Fruit fly (Drosophila melanogaster) whole organism, prepupa: ENCODE results near the gene CG6126.
A peak's percentile ranks its signal among the peaks of the same experiment; 100 is the strongest.

Source experiments
- Blimp-1 ChIP-seq: fragments of 200-800 bp; sonication (Bioruptor generic); optimal IDR thresholded peaks from 3 replicates; lab custom pipeline; 2017; ENCODE audit warnings: missing biosample characterization, missing genetic modification characterization, mild to moderate bottlenecking, moderate library complexity, missing genetic modification reagents
- CG10631 ChIP-seq: fragments of 200-800 bp; sonication (Bioruptor generic); optimal IDR thresholded peaks from 2 replicates; lab custom pipeline; 2016; ENCODE audit warnings: missing biosample characterization, missing genetic modification characterization
- CG11294 ChIP-seq: fragments of 200-800 bp; sonication (Bioruptor generic); IDR thresholded peaks from 2 replicates; pipeline ENCODE4 v1.3.6; 2022; ENCODE audit warnings: missing biosample characterization, missing genetic modification characterization
- CG11902 ChIP-seq: fragments of 200-800 bp; sonication (Bioruptor generic); optimal IDR thresholded peaks from 3 replicates; lab custom pipeline; 2016; ENCODE audit warnings: missing biosample characterization, missing genetic modification characterization
- CG15336 ChIP-seq: fragments of 200-800 bp; sonication (Bioruptor generic); IDR thresholded peaks from 2 replicates; pipeline ENCODE4 v1.3.6; 2022; ENCODE audit warnings: missing biosample characterization, missing genetic modification characterization
- CG1621 ChIP-seq: fragments of 200-800 bp; sonication (Bioruptor generic); optimal IDR thresholded peaks from 3 replicates; lab custom pipeline; 2018; ENCODE audit warnings: missing biosample characterization, mild to moderate bottlenecking, missing genetic modification characterization
- CG16779 ChIP-seq: fragments of 200-800 bp; sonication (Bioruptor generic); optimal IDR thresholded peaks from 3 replicates; lab custom pipeline; 2017; ENCODE audit warnings: missing biosample characterization, mild to moderate bottlenecking, missing genetic modification characterization
- CG3032 ChIP-seq: fragments of 200-800 bp; optimal IDR thresholded peaks from 2 replicates; lab custom pipeline; 2019; ENCODE audit warnings: missing biosample characterization, mild to moderate bottlenecking, missing genetic modification characterization, moderate library complexity
- CG31627 ChIP-seq: fragments of 200-800 bp; sonication (Bioruptor generic); optimal IDR thresholded peaks from 3 replicates; lab custom pipeline; 2016; ENCODE audit warnings: missing biosample characterization, missing genetic modification characterization
- CG32006 ChIP-seq: fragments of 200-800 bp; sonication (Bioruptor generic); optimal IDR thresholded peaks from 3 replicates; lab custom pipeline; 2017; ENCODE audit warnings: missing biosample characterization, mild to moderate bottlenecking, missing genetic modification characterization
- CG34406 ChIP-seq: fragments of 200-800 bp; sonication (Bioruptor generic); optimal IDR thresholded peaks from 3 replicates; lab custom pipeline; 2016; ENCODE audit warnings: missing biosample characterization, missing genetic modification characterization
- CG3919 ChIP-seq: fragments of 200-800 bp; sonication (Bioruptor generic); optimal IDR thresholded peaks from 3 replicates; lab custom pipeline; 2016; ENCODE audit warnings: missing biosample characterization, missing genetic modification characterization
- CG4318 ChIP-seq: fragments of 200-800 bp; sonication (Bioruptor generic); optimal IDR thresholded peaks from 3 replicates; lab custom pipeline; 2017; ENCODE audit warnings: missing biosample characterization, mild to moderate bottlenecking, missing genetic modification characterization
- CG6163 ChIP-seq: fragments of 200-800 bp; sonication (Bioruptor generic); IDR thresholded peaks from 3 replicates; pipeline ENCODE4 v1.3.6; 2022; ENCODE audit warnings: missing biosample characterization, missing genetic modification characterization
- CG6792 ChIP-seq: fragments of 200-800 bp; sonication (Bioruptor generic); optimal IDR thresholded peaks from 3 replicates; lab custom pipeline; 2016; ENCODE audit warnings: missing biosample characterization, missing genetic modification characterization
- CG6808 ChIP-seq: fragments of 200-800 bp; sonication (Bioruptor generic); optimal IDR thresholded peaks from 3 replicates; lab custom pipeline; 2017; ENCODE audit warnings: missing biosample characterization, missing genetic modification characterization, mild to moderate bottlenecking, moderate library complexity, missing genetic modification reagents
- CG6854 ChIP-seq: fragments of 200-800 bp; sonication (Bioruptor generic); optimal IDR thresholded peaks from 2 replicates; lab custom pipeline; 2017; ENCODE audit warnings: missing biosample characterization, mild to moderate bottlenecking, missing genetic modification characterization
- CG7368 ChIP-seq: fragments of 200-800 bp; sonication (Bioruptor generic); optimal IDR thresholded peaks from 3 replicates; lab custom pipeline; 2016; ENCODE audit warnings: missing biosample characterization, missing genetic modification characterization
- CG8119 ChIP-seq: fragments of 200-800 bp; sonication (Bioruptor generic); IDR thresholded peaks from 3 replicates; pipeline ENCODE4 v1.3.6; 2022; ENCODE audit warnings: missing biosample characterization, missing genetic modification characterization
- CG8319 ChIP-seq: fragments of 200-800 bp; sonication (Bioruptor generic); optimal IDR thresholded peaks from 3 replicates; lab custom pipeline; 2016; ENCODE audit warnings: missing biosample characterization, missing genetic modification characterization
- CG8632 ChIP-seq: fragments of 200-800 bp; sonication (Bioruptor generic); optimal IDR thresholded peaks from 3 replicates; lab custom pipeline; 2016; ENCODE audit warnings: missing biosample characterization, missing genetic modification characterization
- CG9139 ChIP-seq: fragments of 200-800 bp; sonication (Bioruptor generic); optimal IDR thresholded peaks from 3 replicates; lab custom pipeline; 2017; ENCODE audit warnings: missing biosample characterization, mild to moderate bottlenecking, missing genetic modification characterization
- Eip75B ChIP-seq: fragments of 200-800 bp; sonication (Bioruptor generic); optimal IDR thresholded peaks from 3 replicates; lab custom pipeline; 2016; ENCODE audit warnings: missing biosample characterization, missing genetic modification characterization
- Eip78C ChIP-seq: fragments of 200-800 bp; sonication (Bioruptor generic); peaks from one replicate; lab custom pipeline; 2016; ENCODE audit warnings: missing biosample characterization, missing genetic modification characterization
- Eip93F ChIP-seq: fragments of 200-800 bp; sonication (Bioruptor generic); optimal IDR thresholded peaks from 2 replicates; lab custom pipeline; 2016; ENCODE audit warnings: missing biosample characterization, mild to moderate bottlenecking, missing genetic modification characterization
- Ets21C ChIP-seq: fragments of 200-800 bp; sonication (Bioruptor generic); optimal IDR thresholded peaks from 3 replicates; lab custom pipeline; 2016; ENCODE audit warnings: missing biosample characterization, missing genetic modification characterization
- Ets96B ChIP-seq: fragments of 200-800 bp; optimal IDR thresholded peaks from 2 replicates; lab custom pipeline; 2019; ENCODE audit warnings: missing biosample characterization, mild to moderate bottlenecking, missing genetic modification characterization, moderate library complexity
- Gug ChIP-seq: fragments of 200-800 bp; sonication (Bioruptor generic); IDR thresholded peaks from 2 replicates; pipeline ENCODE4 v1.3.6; 2022; ENCODE audit warnings: missing biosample characterization, missing genetic modification characterization
- Hr38 ChIP-seq: sonication (Bioruptor generic); optimal IDR thresholded peaks from 2 replicates; lab custom pipeline; 2016; ENCODE audit warnings: missing biosample characterization, missing genetic modification characterization
- Hr39 ChIP-seq: fragments of 200-800 bp; sonication (Bioruptor generic); optimal IDR thresholded peaks from 2 replicates; lab custom pipeline; 2016; ENCODE audit warnings: missing biosample characterization, missing genetic modification characterization
- Lpt ChIP-seq: fragments of 200-800 bp; sonication (Bioruptor generic); optimal IDR thresholded peaks from 3 replicates; lab custom pipeline; 2016; ENCODE audit warnings: missing biosample characterization, missing genetic modification characterization
- Met ChIP-seq: fragments of 200-800 bp; sonication (Bioruptor generic); optimal IDR thresholded peaks from 3 replicates; lab custom pipeline; 2016; ENCODE audit warnings: missing biosample characterization, missing genetic modification characterization
- OdsH ChIP-seq: fragments of 200-800 bp; sonication (Bioruptor generic); optimal IDR thresholded peaks from 3 replicates; lab custom pipeline; 2016; ENCODE audit warnings: missing biosample characterization, missing genetic modification characterization
- Smox ChIP-seq: fragments of 200-800 bp; sonication (Bioruptor generic); optimal IDR thresholded peaks from 3 replicates; lab custom pipeline; 2016; ENCODE audit warnings: missing biosample characterization, missing genetic modification characterization
- Sox14 ChIP-seq: fragments of 200-800 bp; sonication (Bioruptor generic); optimal IDR thresholded peaks from 3 replicates; lab custom pipeline; 2016; ENCODE audit warnings: missing biosample characterization, missing genetic modification characterization
- Sox15 ChIP-seq: fragments of 200-800 bp; sonication (Bioruptor generic); optimal IDR thresholded peaks from 3 replicates; lab custom pipeline; 2016; ENCODE audit warnings: missing biosample characterization, missing genetic modification characterization
- acj6 ChIP-seq: fragments of 200-800 bp; sonication (Bioruptor generic); optimal IDR thresholded peaks from 3 replicates; lab custom pipeline; 2016; ENCODE audit warnings: missing biosample characterization, missing genetic modification characterization
- cyc ChIP-seq: fragments of 200-800 bp; sonication (Bioruptor generic); optimal IDR thresholded peaks from 3 replicates; lab custom pipeline; 2016; ENCODE audit warnings: missing biosample characterization, missing genetic modification characterization
- dsx ChIP-seq: fragments of 200-800 bp; optimal IDR thresholded peaks from 3 replicates; lab custom pipeline; 2019; ENCODE audit warnings: missing biosample characterization, mild to moderate bottlenecking, missing genetic modification characterization, moderate library complexity; ENCODE audit not compliant: poor library complexity, severe bottlenecking
- eg ChIP-seq: fragments of 200-800 bp; sonication (Bioruptor generic); IDR thresholded peaks from 3 replicates; pipeline ENCODE4 v1.3.6; 2022; ENCODE audit warnings: missing biosample characterization, missing genetic modification characterization
- esn ChIP-seq: fragments of 200-800 bp; sonication (Bioruptor generic); optimal IDR thresholded peaks from 2 replicates; lab custom pipeline; 2016; ENCODE audit warnings: missing biosample characterization, mild to moderate bottlenecking, missing genetic modification characterization, moderate library complexity
- fd59A ChIP-seq: fragments of 200-800 bp; sonication (Bioruptor generic); optimal IDR thresholded peaks from 2 replicates; lab custom pipeline; 2017; ENCODE audit warnings: missing biosample characterization, mild to moderate bottlenecking, missing genetic modification characterization, missing genetic modification reagents
- net ChIP-seq: fragments of 200-800 bp; sonication (Bioruptor generic); optimal IDR thresholded peaks from 3 replicates; lab custom pipeline; 2016; ENCODE audit warnings: missing biosample characterization, missing genetic modification characterization
- pdm3 ChIP-seq: fragments of 200-800 bp; sonication (Bioruptor generic); optimal IDR thresholded peaks from 3 replicates; lab custom pipeline; 2016; ENCODE audit warnings: missing biosample characterization, missing genetic modification characterization
- salr ChIP-seq, 2 experiments: fragments of 200-800 bp; sonication (Bioruptor generic); optimal IDR thresholded peaks; 3 replicates each; lab custom pipeline; 2016 to 2018; ENCODE audit warnings: missing biosample characterization in 2 of 2, missing genetic modification characterization in 2 of 2, mild to moderate bottlenecking in 1 of 2
- ss ChIP-seq, 2 experiments: fragments of 200-800 bp; sonication (Bioruptor generic); optimal IDR thresholded peaks; 2 replicates in 1 of 2; 3 replicates in 1 of 2; lab custom pipeline; 2017 to 2018; ENCODE audit warnings: mild to moderate bottlenecking in 2 of 2, missing biosample characterization in 2 of 2, missing genetic modification characterization in 2 of 2, moderate library complexity in 1 of 2
- svp ChIP-seq: fragments of 200-800 bp; sonication (Bioruptor generic); peaks from one replicate; lab custom pipeline; 2016; ENCODE audit warnings: missing biosample characterization, missing genetic modification characterization
- topi ChIP-seq: fragments of 200-800 bp; sonication (Bioruptor generic); optimal IDR thresholded peaks from 3 replicates; lab custom pipeline; 2016; ENCODE audit warnings: missing biosample characterization, missing genetic modification characterization
- vri ChIP-seq: fragments of 200-800 bp; sonication (Bioruptor generic); optimal IDR thresholded peaks from 3 replicates; lab custom pipeline; 2016; ENCODE audit warnings: missing biosample characterization, mild to moderate bottlenecking, missing genetic modification characterization

The CG6126 gene

dm6 chr3R:16242461-16242934 is 39.6 kb upstream of the CG6126 start (continued):
- TF ChIP-seq CG6163 (no peak), svp (peak; percentile 93), Sox15 (GFP tag; lab: Kevin White, UChicago) (no peak), CG8119 (no peak), CG3919 (GFP tag; lab: Kevin White, UChicago) (peak; percentile 73), ss (GFP tag; optimal IDR thresholded peaks at IDR 0.05; lab: Kevin White, UChicago) (peak; percentile 71 to 83), vri (GFP tag; lab: Kevin White, UChicago) (peak; percentile 100), CG6792 (no peak), CG34406 (GFP tag; lab: Kevin White, UChicago) (no peak), CG8319 (GFP tag; lab: Kevin White, UChicago) (no peak), CG15336 (GFP tag; lab: Robert Waterston, UW) (no peak), CG8632 (GFP tag; lab: Kevin White, UChicago) (peak; percentile 29), Lpt (GFP tag; lab: Kevin White, UChicago) (peak; percentile 94)
- TF ChIP-seq, all 60 proteins: peak for 29

- peak; percentile 61 for TF ChIP-seq CG4318 (GFP tag; lab: Kevin White, UChicago)
- no peak for TF ChIP-seq Hr38
- TF ChIP-seq CG1621 (tag; lab: Kevin White, UChicago): no peak
- no peak for TF ChIP-seq CG6163
- no peak for TF ChIP-seq CG3032 (tag; lab: Kevin White, UChicago)
- TF ChIP-seq Gug: no peak
- TF ChIP-seq Eip75B (GFP tag; lab: Kevin White, UChicago): no peak
- TF ChIP-seq esn (GFP tag; lab: Kevin White, UChicago): peak; percentile 23
- TF ChIP-seq CG10631: peak; percentile 25
- TF ChIP-seq CG32006 (GFP tag; lab: Kevin White, UChicago): peak; percentile 69
- TF ChIP-seq Eip78C: peak; percentile 87
- TF ChIP-seq CG6854: no peak
- no peak for TF ChIP-seq CG11902
- no peak for TF ChIP-seq svp
- TF ChIP-seq CG15336 (GFP tag; lab: Robert Waterston, UW): no peak
- peak; percentile 51 for TF ChIP-seq Smox (GFP tag; lab: Kevin White, UChicago)
- no peak for TF ChIP-seq CG7368
- no peak for TF ChIP-seq eg (GFP tag; lab: Robert Waterston, UW)
- TF ChIP-seq net: no peak
- no peak for TF ChIP-seq acj6 (GFP tag; lab: Kevin White, UChicago)
- TF ChIP-seq CG31627 (GFP tag; lab: Kevin White, UChicago): peak; percentile 6
- no peak for TF ChIP-seq CG8119
- TF ChIP-seq Met (GFP tag; lab: Kevin White, UChicago): peak; percentile 2
- TF ChIP-seq dsx (GFP tag; lab: Kevin White, UChicago): no peak
- TF ChIP-seq Sox14 (GFP tag; lab: Kevin White, UChicago): no peak
- TF ChIP-seq CG3919 (GFP tag; lab: Kevin White, UChicago): no peak
- TF ChIP-seq cyc (GFP tag; lab: Kevin White, UChicago): no peak
- TF ChIP-seq CG16779 (tag; lab: Kevin White, UChicago): no peak
- TF ChIP-seq pdm3 (GFP tag; lab: Kevin White, UChicago): no peak
- TF ChIP-seq Hr39 (GFP tag; lab: Kevin White, UChicago): no peak
- TF ChIP-seq Lpt (GFP tag; lab: Kevin White, UChicago): no peak
- TF ChIP-seq CG8632 (GFP tag; lab: Kevin White, UChicago): no peak
- TF ChIP-seq topi (GFP tag; lab: Kevin White, UChicago): no peak
- no peak for TF ChIP-seq CG8319 (GFP tag; lab: Kevin White, UChicago)
- TF ChIP-seq fd59A: peak; percentile 25
- no peak for TF ChIP-seq Blimp-1 (GFP tag; lab: Kevin White, UChicago)
- no peak for TF ChIP-seq CG9139 (GFP tag; lab: Kevin White, UChicago)
- no peak for TF ChIP-seq CG11294 (GFP tag; lab: Robert Waterston, UW)
- no peak for TF ChIP-seq OdsH (GFP tag; lab: Kevin White, UChicago)
- no peak for TF ChIP-seq Eip93F (GFP tag; lab: Kevin White, UChicago)
- TF ChIP-seq vri (GFP tag; lab: Kevin White, UChicago): no peak
- no peak for TF ChIP-seq Ets21C (GFP tag; lab: Kevin White, UChicago)
- peak; percentile 11 for TF ChIP-seq Sox15 (GFP tag; lab: Kevin White, UChicago)
- no peak for TF ChIP-seq Ets96B (tag; lab: Kevin White, UChicago)
- peak in 1 of 2 experiments; percentile 88 for TF ChIP-seq salr (GFP tag; optimal IDR thresholded peaks at IDR 0.05; lab: Kevin White, UChicago)
- TF ChIP-seq CG6808: peak; percentile 24
- no peak for TF ChIP-seq ss (GFP tag; optimal IDR thresholded peaks at IDR 0.05; lab: Kevin White, UChicago)
Observed at dm6 chr3R:16241822-16242221, 38.9 kb upstream of the CG6126 start.
